Worm (Caenorhabditis elegans) whole organism, early embryonic: ENCODE results near the gene rpl-38.

ENCODE experiments used
- B0310.2 ChIP-seq: sonication (generic microtip); optimal IDR thresholded peaks from 2 replicates; lab custom pipeline; 2016; ENCODE audit warnings: mild to moderate bottlenecking, missing genetic modification characterization, missing compliant biosample characterization
- F13C5.2 ChIP-seq: sonication (generic microtip); optimal IDR thresholded peaks from 2 replicates; lab custom pipeline; 2017; ENCODE audit warnings: mild to moderate bottlenecking, missing genetic modification characterization, inconsistent platforms, missing compliant biosample characterization
- aly-1 ChIP-seq: sonication (generic microtip); optimal IDR thresholded peaks from 2 replicates; lab custom pipeline; 2016; ENCODE audit warnings: missing genetic modification characterization, missing compliant biosample characterization
- ama-1 ChIP-seq: fragments of 150-350 bp; optimal IDR thresholded peaks from 2 replicates; lab custom pipeline; 2014
- ceh-13 ChIP-seq: fragments of 200-800 bp; sonication (Bioruptor generic); optimal IDR thresholded peaks from 2 replicates; lab custom pipeline; 2018; ENCODE audit warnings: mild to moderate bottlenecking, missing genetic modification characterization, missing compliant biosample characterization
- ceh-36 ChIP-seq: sonication (generic microtip); optimal IDR thresholded peaks from 2 replicates; lab custom pipeline; 2016; ENCODE audit warnings: missing genetic modification characterization, inconsistent platforms, missing compliant biosample characterization
- ets-7 ChIP-seq: sonication (generic microtip); optimal IDR thresholded peaks from 2 replicates; lab custom pipeline; 2016; ENCODE audit warnings: missing genotype, missing genetic modification characterization, missing compliant biosample characterization
- flt-1 ChIP-seq: fragments of 200-800 bp; sonication (Bioruptor generic); IDR thresholded peaks from 2 replicates; pipeline ENCODE4 v1.3.6; 2022; ENCODE audit warnings: missing genetic modification characterization, missing compliant biosample characterization
- hmbx-1 ChIP-seq: sonication (generic microtip); optimal IDR thresholded peaks from 2 replicates; lab custom pipeline; 2016; ENCODE audit warnings: mild to moderate bottlenecking, missing genetic modification characterization, missing compliant biosample characterization
- hmg-4 ChIP-seq: fragments of 200-800 bp; sonication (Bioruptor generic); optimal IDR thresholded peaks from 2 replicates; lab custom pipeline; 2018; ENCODE audit warnings: mild to moderate bottlenecking, missing genetic modification characterization, missing compliant biosample characterization
- hnd-1 ChIP-seq: sonication (generic microtip); optimal IDR thresholded peaks from 2 replicates; lab custom pipeline; 2016; ENCODE audit warnings: missing genetic modification characterization, missing compliant biosample characterization
- pes-1 ChIP-seq: fragments of 200-800 bp; sonication (Bioruptor generic); IDR thresholded peaks from 2 replicates; pipeline ENCODE4 v1.3.6; 2022; ENCODE audit warnings: missing genetic modification reagents, missing genetic modification characterization, missing compliant biosample characterization
- scrt-1 ChIP-seq: fragments of 200-800 bp; sonication (Bioruptor generic); IDR thresholded peaks from 2 replicates; pipeline ENCODE4 v1.3.6; 2022; ENCODE audit warnings: missing genetic modification characterization, missing compliant biosample characterization
- sea-1 ChIP-seq: fragments of 200-800 bp; sonication (Bioruptor generic); conservative IDR thresholded peaks from 2 replicates; pipeline ENCODE4 v1.3.6; 2022; ENCODE audit warnings: missing genetic modification characterization, missing compliant biosample characterization
- tbx-11 ChIP-seq: fragments of 200-800 bp; sonication (Bioruptor generic); IDR thresholded peaks from 2 replicates; pipeline ENCODE4 v1.3.6; 2022; ENCODE audit warnings: missing genetic modification characterization, missing compliant biosample characterization
- tbx-37 ChIP-seq: fragments of 200-800 bp; sonication (Bioruptor generic); conservative IDR thresholded peaks from 2 replicates; pipeline ENCODE4 v1.3.6; 2022; ENCODE audit warnings: missing genetic modification reagents, missing genetic modification characterization, missing compliant biosample characterization
- tra-4 ChIP-seq: sonication (generic microtip); optimal IDR thresholded peaks from 2 replicates; lab custom pipeline; 2017; ENCODE audit warnings: missing genetic modification characterization, missing compliant biosample characterization

rpl-38 gene

ce11 chrV:15483563-15483962, 28.4 kb upstream of the rpl-38 start:
- TF ChIP-seq aly-1 (tag; lab: Kevin White, UChicago) (no peak), tbx-37 (GFP tag; lab: Robert Waterston, UW) (no peak), hmbx-1 (tag; lab: Kevin White, UChicago) (no peak), ets-7 (no peak), tra-4 (tag; lab: Kevin White, UChicago) (no peak), F13C5.2 (tag; lab: Kevin White, UChicago) (no peak), flt-1 (GFP tag; lab: Robert Waterston, UW) (no peak), hnd-1 (tag; lab: Kevin White, UChicago) (no peak), tbx-11 (GFP tag; lab: Robert Waterston, UW) (no peak)

- TF ChIP-seq B0310.2 (tag; lab: Kevin White, UChicago) (no peak), ceh-13 (GFP tag; lab: Kevin White, UChicago) (no peak), hnd-1 (tag; lab: Kevin White, UChicago) (no peak), ets-7 (no peak), ama-1 (lab: Kevin White, UChicago) (no peak), sea-1 (GFP tag; lab: Robert Waterston, UW) (no peak), scrt-1 (no peak), tra-4 (tag; lab: Kevin White, UChicago) (no peak), hmbx-1 (tag; lab: Kevin White, UChicago) (no peak)
Observed at ce11 chrV:15484537-15484936, 27.4 kb upstream of the rpl-38 start, which contains the start of gene C06B8.3. TSS of gene C06B8.3 (minus strand) at chrV:15484637.

- TF ChIP-seq flt-1 (GFP tag; lab: Robert Waterston, UW), result no peak
- no peak for TF ChIP-seq tra-4 (tag; lab: Kevin White, UChicago)
- no peak for TF ChIP-seq F13C5.2 (tag; lab: Kevin White, UChicago)
- TF ChIP-seq hnd-1 (tag; lab: Kevin White, UChicago), result no peak
- no peak for TF ChIP-seq hmg-4
Observed at ce11 chrV:15487764-15488163, 24.2 kb upstream of the rpl-38 start, which contains the start of gene srw-21. TSS of gene srw-21 (plus strand) at chrV:15488064.

ce11 chrV:15492518-15492917, 19.4 kb upstream of the rpl-38 start, which contains the start of gene str-264:
TSS of gene str-264 (minus strand) at chrV:15492618.
- no peak for TF ChIP-seq tbx-11 (GFP tag; lab: Robert Waterston, UW)
- no peak for TF ChIP-seq ceh-13 (GFP tag; lab: Kevin White, UChicago)
- TF ChIP-seq pes-1, result no peak
- no peak for TF ChIP-seq ceh-36 (tag; lab: Kevin White, UChicago)
- TF ChIP-seq tbx-37 (GFP tag; lab: Robert Waterston, UW), result no peak

- no peak for TF ChIP-seq ets-7
- TF ChIP-seq hmbx-1 (tag; lab: Kevin White, UChicago), result no peak
- no peak for TF ChIP-seq tbx-37 (GFP tag; lab: Robert Waterston, UW)
- TF ChIP-seq scrt-1, result no peak
- no peak for TF ChIP-seq aly-1 (tag; lab: Kevin White, UChicago)
- no peak for TF ChIP-seq B0310.2 (tag; lab: Kevin White, UChicago)
- TF ChIP-seq hmg-4, result no peak
- no peak for TF ChIP-seq ama-1 (lab: Kevin White, UChicago)
- no peak for TF ChIP-seq flt-1 (GFP tag; lab: Robert Waterston, UW)
- no peak for TF ChIP-seq tbx-11 (GFP tag; lab: Robert Waterston, UW)
- TF ChIP-seq ceh-13 (GFP tag; lab: Kevin White, UChicago), result no peak
- no peak for TF ChIP-seq sea-1 (GFP tag; lab: Robert Waterston, UW)
- no peak for TF ChIP-seq pes-1
- no peak for TF ChIP-seq tra-4 (tag; lab: Kevin White, UChicago)
- no peak for TF ChIP-seq ceh-36 (tag; lab: Kevin White, UChicago)
- no peak for TF ChIP-seq hnd-1 (tag; lab: Kevin White, UChicago)
- TF ChIP-seq F13C5.2 (tag; lab: Kevin White, UChicago), result no peak
Observed at ce11 chrV:15493680-15494079, 18.3 kb upstream of the rpl-38 start, which contains the start of gene srh-218. TSS of gene srh-218 (plus strand) at chrV:15493980.

- TF ChIP-seq sea-1 (GFP tag; lab: Robert Waterston, UW) (no peak), ama-1 (lab: Kevin White, UChicago) (no peak), pes-1 (no peak), hmg-4 (no peak), ets-7 (no peak), aly-1 (tag; lab: Kevin White, UChicago) (no peak), hmbx-1 (tag; lab: Kevin White, UChicago) (no peak), F13C5.2 (tag; lab: Kevin White, UChicago) (no peak), ceh-36 (tag; lab: Kevin White, UChicago) (no peak), scrt-1 (no peak), tbx-11 (GFP tag; lab: Robert Waterston, UW) (no peak), ceh-13 (GFP tag; lab: Kevin White, UChicago) (no peak), flt-1 (GFP tag; lab: Robert Waterston, UW) (no peak), B0310.2 (tag; lab: Kevin White, UChicago) (no peak), tbx-37 (GFP tag; lab: Robert Waterston, UW) (no peak), tra-4 (tag; lab: Kevin White, UChicago) (no peak)
Observed at ce11 chrV:15495169-15495568, 16.8 kb upstream of the rpl-38 start, which contains the start of gene srh-219. TSS of gene srh-219 (plus strand) at chrV:15495469.

- no peak for TF ChIP-seq pes-1
- TF ChIP-seq aly-1 (tag; lab: Kevin White, UChicago), result no peak
- TF ChIP-seq ceh-36 (tag; lab: Kevin White, UChicago), result no peak
- no peak for TF ChIP-seq hnd-1 (tag; lab: Kevin White, UChicago)
- no peak for TF ChIP-seq F13C5.2 (tag; lab: Kevin White, UChicago)
- TF ChIP-seq B0310.2 (tag; lab: Kevin White, UChicago), result no peak
- TF ChIP-seq ets-7, result no peak
Observed at ce11 chrV:15497731-15498130, 14.2 kb upstream of the rpl-38 start.

- TF ChIP-seq tra-4 (tag; lab: Kevin White, UChicago) (no peak), ets-7 (no peak), ama-1 (lab: Kevin White, UChicago) (no peak)
Observed at ce11 chrV:15498434-15498833, 13.5 kb upstream of the rpl-38 start, which contains the start of gene C06B8.7. TSS of gene C06B8.7 (plus strand) at chrV:15498734.
